Worm (Caenorhabditis elegans) whole organism, late embryonic: Measurements from ENCODE around the gene dsl-6.

Experiments used
- ama-1 ChIP-seq: fragments of 150-350 bp; optimal IDR thresholded peaks from 2 replicates; lab custom pipeline; 2014
- ceh-24 ChIP-seq: sonication (generic microtip); optimal IDR thresholded peaks from 2 replicates; lab custom pipeline; 2016; ENCODE audit warnings: mild to moderate bottlenecking, missing genetic modification characterization, missing compliant biosample characterization

DNA sequence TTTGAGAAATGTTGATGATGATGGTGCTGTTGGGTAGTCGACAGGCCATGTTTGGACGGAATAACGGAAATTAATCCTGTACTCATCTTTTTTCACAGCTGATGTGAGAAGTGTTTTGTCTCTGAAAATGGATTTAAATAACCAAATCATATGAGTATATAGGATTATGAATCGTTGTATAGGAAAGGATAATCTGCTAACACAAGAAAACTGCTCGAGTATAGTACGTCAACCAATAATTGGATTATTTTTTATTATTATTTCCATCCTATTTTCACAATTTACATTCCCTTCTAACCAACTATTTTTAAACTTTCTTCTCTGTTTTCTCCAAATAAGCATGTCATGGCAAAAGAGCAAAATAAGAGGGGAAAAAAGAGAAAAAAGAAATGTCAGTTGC, 37.6 kb upstream of the dsl-6 start:
- TF ChIP-seq ceh-24 (tag; lab: Kevin White, UChicago) (no peak), ama-1 (lab: Kevin White, UChicago) (no peak)
